Fruit fly (Drosophila melanogaster) whole organism, embryonic: ENCODE data around the gene mh.

ENCODE experiments used
- Abd-B ChIP-seq: fragments of 200-800 bp; sonication (Bioruptor generic); optimal IDR thresholded peaks from 2 replicates; lab custom pipeline; 2018; ENCODE audit warnings: missing biosample characterization, mild to moderate bottlenecking, missing genetic modification characterization, moderate library complexity
- Ada2b ChIP-seq: fragments of 200-800 bp; sonication (Bioruptor generic); IDR thresholded peaks from 2 replicates; pipeline ENCODE4 v1.3.6; 2022; ENCODE audit warnings: missing biosample characterization, missing genetic modification characterization
- Atf-2 ChIP-seq: fragments of 200-800 bp; sonication (Bioruptor generic); optimal IDR thresholded peaks from 2 replicates; lab custom pipeline; 2016; ENCODE audit warnings: missing biosample characterization, missing genetic modification characterization
- Bgb ChIP-seq: fragments of 200-800 bp; sonication (Bioruptor generic); IDR thresholded peaks from 2 replicates; pipeline ENCODE4 v1.3.6; 2022; ENCODE audit warnings: missing biosample characterization, missing genetic modification characterization; ENCODE audit not compliant: partially characterized antibody
- CG10274 ChIP-seq: fragments of 200-800 bp; sonication (Bioruptor generic); optimal IDR thresholded peaks from 3 replicates; lab custom pipeline; 2017; ENCODE audit warnings: missing biosample characterization, mild to moderate bottlenecking, missing genetic modification characterization
- CG11695 ChIP-seq: fragments of 200-800 bp; sonication (Bioruptor generic); IDR thresholded peaks from 3 replicates; pipeline ENCODE4 v1.3.6; 2022; ENCODE audit warnings: missing biosample characterization, missing genetic modification characterization
- CG14441 ChIP-seq: fragments of 200-800 bp; sonication (Bioruptor generic); IDR thresholded peaks from 2 replicates; pipeline ENCODE4 v1.3.6; 2022; ENCODE audit warnings: missing biosample characterization, missing genetic modification characterization
- CG14965 ChIP-seq: fragments of 200-800 bp; sonication (Bioruptor generic); optimal IDR thresholded peaks from 2 replicates; lab custom pipeline; 2016; ENCODE audit warnings: missing biosample characterization, missing genetic modification characterization, borderline replicate concordance
- CG17186 ChIP-seq: fragments of 200-800 bp; sonication (Bioruptor generic); optimal IDR thresholded peaks from 3 replicates; lab custom pipeline; 2017; ENCODE audit warnings: missing biosample characterization, missing genetic modification reagents, missing genetic modification characterization
- CG2120 ChIP-seq: fragments of 200-800 bp; sonication (Bioruptor generic); optimal IDR thresholded peaks from 3 replicates; lab custom pipeline; 2016; ENCODE audit warnings: missing biosample characterization, missing genetic modification characterization
- CG30403 ChIP-seq: fragments of 200-800 bp; sonication (Bioruptor generic); optimal IDR thresholded peaks from 3 replicates; lab custom pipeline; 2016; ENCODE audit warnings: missing biosample characterization, missing genetic modification characterization
- CG34422 ChIP-seq: fragments of 200-800 bp; sonication (Bioruptor generic); IDR thresholded peaks from 3 replicates; pipeline ENCODE4 v1.3.6; 2022; ENCODE audit warnings: missing biosample characterization, missing genetic modification characterization
- CG4282 ChIP-seq: fragments of 200-800 bp; sonication (Bioruptor generic); optimal IDR thresholded peaks from 2 replicates; lab custom pipeline; 2016; ENCODE audit warnings: missing biosample characterization, missing genetic modification characterization
- CG4404 ChIP-seq: fragments of 200-800 bp; sonication (Bioruptor generic); IDR thresholded peaks from 2 replicates; pipeline ENCODE4 v1.3.6; 2022; ENCODE audit warnings: missing biosample characterization, missing genetic modification characterization
- CG7745 ChIP-seq: fragments of 200-800 bp; sonication (Bioruptor generic); optimal IDR thresholded peaks from 2 replicates; lab custom pipeline; 2018; ENCODE audit warnings: missing biosample characterization, mild to moderate bottlenecking, missing genetic modification characterization, moderate library complexity
- CG8359 ChIP-seq: fragments of 200-800 bp; sonication (Bioruptor generic); optimal IDR thresholded peaks from 2 replicates; lab custom pipeline; 2017; ENCODE audit warnings: missing biosample characterization, mild to moderate bottlenecking, missing genetic modification characterization, borderline replicate concordance
- CG9215 ChIP-seq: fragments of 200-800 bp; sonication (Bioruptor generic); IDR thresholded peaks from 2 replicates; pipeline ENCODE4 v1.3.6; 2022; ENCODE audit warnings: missing biosample characterization, missing genetic modification characterization
- Doc2 ChIP-seq: fragments of 200-800 bp; sonication (Bioruptor generic); IDR thresholded peaks from 2 replicates; pipeline ENCODE4 v1.3.6; 2022; ENCODE audit warnings: missing biosample characterization, missing genetic modification characterization
- Dref ChIP-seq: fragments of 200-800 bp; sonication (Bioruptor generic); IDR thresholded peaks from 2 replicates; pipeline ENCODE4 v1.3.6; 2022; ENCODE audit warnings: missing biosample characterization, missing genetic modification characterization
- Fer1 ChIP-seq: fragments of 200-800 bp; sonication (Bioruptor generic); optimal IDR thresholded peaks from 2 replicates; lab custom pipeline; 2017; ENCODE audit warnings: missing biosample characterization, mild to moderate bottlenecking, missing genetic modification characterization
- Gsc ChIP-seq: fragments of 200-800 bp; sonication (Bioruptor generic); IDR thresholded peaks from 2 replicates; pipeline ENCODE4 v1.3.6; 2022; ENCODE audit warnings: missing biosample characterization, missing genetic modification characterization
- Mad ChIP-seq: fragments of 200-800 bp; sonication (Bioruptor generic); optimal IDR thresholded peaks from 2 replicates; lab custom pipeline; 2016; ENCODE audit warnings: missing biosample characterization, missing genetic modification characterization
- Nf-YB ChIP-seq: fragments of 200-800 bp; sonication (Bioruptor generic); optimal IDR thresholded peaks from 3 replicates; lab custom pipeline; 2019; ENCODE audit warnings: missing biosample characterization, mild to moderate bottlenecking, missing genetic modification characterization, moderate library complexity
- Spps ChIP-seq: fragments of 200-800 bp; sonication (Bioruptor generic); optimal IDR thresholded peaks from 2 replicates; lab custom pipeline; 2018; ENCODE audit warnings: missing biosample characterization, mild to moderate bottlenecking, missing genetic modification characterization
- Taf1 ChIP-seq: fragments of 200-800 bp; sonication (Bioruptor generic); IDR thresholded peaks from 2 replicates; pipeline ENCODE4 v1.3.6; 2022; ENCODE audit warnings: missing biosample characterization, missing genetic modification characterization
- Usf ChIP-seq: fragments of 200-800 bp; sonication (Bioruptor generic); optimal IDR thresholded peaks from 2 replicates; lab custom pipeline; 2017; ENCODE audit warnings: missing genotype, missing biosample characterization, missing genetic modification characterization
- ac ChIP-seq: fragments of 200-800 bp; sonication (Bioruptor generic); optimal IDR thresholded peaks from 3 replicates; lab custom pipeline; 2017; ENCODE audit warnings: missing biosample characterization, mild to moderate bottlenecking, missing genetic modification characterization
- bsh ChIP-seq, 2 experiments: fragments of 200-800 bp; sonication (Bioruptor generic); optimal IDR thresholded peaks; 2 replicates each; lab custom pipeline; 2017 to 2018; ENCODE audit warnings: mild to moderate bottlenecking in 2 of 2, missing biosample characterization in 2 of 2, missing genetic modification characterization in 2 of 2, moderate library complexity in 1 of 2
- cg ChIP-seq: fragments of 200-800 bp; sonication (Bioruptor generic); optimal IDR thresholded peaks from 3 replicates; lab custom pipeline; 2019; ENCODE audit warnings: missing biosample characterization, mild to moderate bottlenecking, missing genetic modification characterization, moderate library complexity
- chinmo ChIP-seq: fragments of 200-800 bp; sonication (Bioruptor generic); IDR thresholded peaks from 4 replicates; pipeline ENCODE4 v1.3.6; 2022; ENCODE audit warnings: missing biosample characterization, missing genetic modification characterization; ENCODE audit not compliant: partially characterized antibody
- chn ChIP-seq: fragments of 200-800 bp; sonication (Bioruptor generic); optimal IDR thresholded peaks from 2 replicates; lab custom pipeline; 2016; ENCODE audit warnings: missing biosample characterization, missing genetic modification characterization
- emc ChIP-seq: fragments of 200-800 bp; sonication (Bioruptor generic); optimal IDR thresholded peaks from 2 replicates; lab custom pipeline; 2016; ENCODE audit warnings: missing biosample characterization, missing genetic modification characterization
- fd102C ChIP-seq: fragments of 200-800 bp; sonication (Bioruptor generic); optimal IDR thresholded peaks from 2 replicates; lab custom pipeline; 2018; ENCODE audit warnings: missing biosample characterization, mild to moderate bottlenecking, missing genetic modification characterization, moderate library complexity
- fd96Cb ChIP-seq: fragments of 200-800 bp; sonication (Bioruptor generic); optimal IDR thresholded peaks from 2 replicates; lab custom pipeline; 2018; ENCODE audit warnings: missing biosample characterization, mild to moderate bottlenecking, missing genetic modification characterization, moderate library complexity
- grau ChIP-seq: fragments of 200-800 bp; optimal IDR thresholded peaks from 3 replicates; lab custom pipeline; 2019; ENCODE audit warnings: missing biosample characterization, mild to moderate bottlenecking, missing genetic modification characterization, moderate library complexity
- grn ChIP-seq: fragments of 200-800 bp; sonication (Bioruptor generic); optimal IDR thresholded peaks from 3 replicates; lab custom pipeline; 2017; ENCODE audit warnings: missing biosample characterization, missing genetic modification characterization
- gsb ChIP-seq: fragments of 200-800 bp; sonication (Bioruptor generic); IDR thresholded peaks from 2 replicates; pipeline ENCODE4 v1.3.6; 2022; ENCODE audit warnings: missing biosample characterization, missing genetic modification characterization
- nom ChIP-seq: fragments of 200-800 bp; sonication (Bioruptor generic); optimal IDR thresholded peaks from 2 replicates; lab custom pipeline; 2017; ENCODE audit warnings: missing biosample characterization, missing genetic modification characterization, mild to moderate bottlenecking, moderate library complexity, missing genetic modification reagents
- onecut ChIP-seq: fragments of 200-800 bp; sonication (Bioruptor generic); IDR thresholded peaks from 2 replicates; pipeline ENCODE4 v1.3.6; 2022; ENCODE audit warnings: missing biosample characterization, missing genetic modification characterization
- pita ChIP-seq: fragments of 200-800 bp; sonication (Bioruptor generic); optimal IDR thresholded peaks from 2 replicates; lab custom pipeline; 2017; ENCODE audit warnings: missing biosample characterization, mild to moderate bottlenecking, missing genetic modification characterization
- pros ChIP-seq: fragments of 200-800 bp; sonication (Bioruptor generic); optimal IDR thresholded peaks from 3 replicates; lab custom pipeline; 2019; ENCODE audit warnings: missing biosample characterization, mild to moderate bottlenecking, missing genetic modification characterization, moderate library complexity
- sc ChIP-seq, 3 experiments: fragments of >200 bp in 2 of 3; fragments of 200-800 bp in 1 of 3; sonication (Bioruptor generic) in 1 of 3; optimal IDR thresholded peaks; 2 replicates in 2 of 3; 3 replicates in 1 of 3; lab custom pipeline; 2017; ENCODE audit warnings: mild to moderate bottlenecking in 1 of 3, missing biosample characterization in 1 of 3, missing genetic modification characterization in 1 of 3, missing genetic modification reagents in 1 of 3
- sd ChIP-seq: fragments of 200-800 bp; sonication (Bioruptor generic); optimal IDR thresholded peaks from 3 replicates; lab custom pipeline; 2018; ENCODE audit warnings: missing biosample characterization, mild to moderate bottlenecking, missing genetic modification characterization, moderate library complexity
- seq ChIP-seq: fragments of 200-800 bp; sonication (Bioruptor generic); IDR thresholded peaks from 2 replicates; pipeline ENCODE4 v1.3.6; 2022; ENCODE audit warnings: missing biosample characterization, missing genetic modification characterization
- zfh1 ChIP-seq: fragments of 200-800 bp; sonication (Bioruptor generic); IDR thresholded peaks from 3 replicates; pipeline ENCODE4 v1.3.6; 2022; ENCODE audit warnings: missing biosample characterization, missing genetic modification characterization

mh gene

dm6 chrX:15465410-15465809 is 9.8 kb downstream of the mh start (continued):
- TF ChIP-seq grn (GFP tag; lab: Kevin White, UChicago) (no peak), onecut (GFP tag; lab: Robert Waterston, UW) (no peak), Fer1 (GFP tag; lab: Kevin White, UChicago) (peak; percentile 7), Mad (GFP tag; lab: Kevin White, UChicago) (no peak), bsh (GFP tag; optimal IDR thresholded peaks at IDR 0.05; lab: Kevin White, UChicago) (no peak), sd (tag; lab: Kevin White, UChicago) (no peak), CG2120 (GFP tag; lab: Kevin White, UChicago) (no peak), gsb (GFP tag; lab: Robert Waterston, UW) (no peak), CG14965 (no peak), pita (GFP tag; lab: Kevin White, UChicago) (no peak), ac (GFP tag; lab: Kevin White, UChicago) (no peak), CG17186 (GFP tag; lab: Kevin White, UChicago) (no peak), fd96Cb (tag; lab: Kevin White, UChicago) (no peak), fd102C (GFP tag; lab: Kevin White, UChicago) (no peak), Doc2 (GFP tag; lab: Robert Waterston, UW) (no peak), cg (peak; percentile 33), CG8359 (no peak), CG4282 (GFP tag; lab: Kevin White, UChicago) (no peak), Abd-B (GFP tag; lab: Kevin White, UChicago) (no peak), grau (no peak), Nf-YB (GFP tag; lab: Kevin White, UChicago) (no peak), Atf-2 (no peak), sc (optimal IDR thresholded peaks at IDR 0.05; lab: Kevin White, UChicago) (no peak), sc (GFP tag; optimal IDR thresholded peaks at IDR 0.05; lab: Kevin White, UChicago) (no peak), seq (GFP tag; lab: Robert Waterston, UW) (no peak), Spps (no peak), CG7745 (tag; lab: Kevin White, UChicago) (no peak), zfh1 (GFP tag; lab: Robert Waterston, UW) (no peak), CG4404 (GFP tag; lab: Robert Waterston, UW) (no peak), Taf1 (GFP tag; lab: Robert Waterston, UW) (no peak), chn (GFP tag; lab: Kevin White, UChicago) (no peak), CG14441 (no peak), nom (peak; percentile 1), Ada2b (GFP tag; lab: Robert Waterston, UW) (no peak), CG11695 (no peak), Bgb (GFP tag; lab: Robert Waterston, UW) (peak; percentile 41; the same call in 1 of the 2 replicates), CG9215 (GFP tag; lab: Robert Waterston, UW) (no peak), CG34422 (GFP tag; lab: Robert Waterston, UW) (0 out of 3 replicates have a peak, but pooled peaks have one; percentile 26), pros (GFP tag; lab: Kevin White, UChicago) (peak; percentile 73), Dref (GFP tag; lab: Robert Waterston, UW) (no peak), emc (GFP tag; lab: Kevin White, UChicago) (no peak), Usf (GFP tag; lab: Kevin White, UChicago) (no peak), chinmo (GFP tag; lab: Robert Waterston, UW) (peak; percentile 94), Gsc (no peak), CG30403 (GFP tag; lab: Kevin White, UChicago) (no peak), CG10274 (GFP tag; lab: Kevin White, UChicago) (no peak)
